Fruit fly (Drosophila melanogaster) whole organism, embryonic: ENCODE data around the gene CG32281.

Experiments used
- Atf3 ChIP-seq: fragments of 200-800 bp; sonication (Bioruptor generic); optimal IDR thresholded peaks from 3 replicates; lab custom pipeline; 2016; ENCODE audit warnings: missing biosample characterization, missing genetic modification characterization
- BEAF-32 ChIP-seq: fragments of 200-800 bp; sonication (Bioruptor generic); optimal IDR thresholded peaks from 3 replicates; lab custom pipeline; 2017; ENCODE audit warnings: missing biosample characterization, missing genetic modification characterization, mild to moderate bottlenecking, moderate library complexity, missing genetic modification reagents
- Bgb ChIP-seq: fragments of 200-800 bp; sonication (Bioruptor generic); IDR thresholded peaks from 2 replicates; pipeline ENCODE4 v1.3.6; 2022; ENCODE audit warnings: missing biosample characterization, missing genetic modification characterization; ENCODE audit not compliant: partially characterized antibody
- CG14710 ChIP-seq: fragments of 200-800 bp; sonication (Bioruptor generic); optimal IDR thresholded peaks from 3 replicates; lab custom pipeline; 2019; ENCODE audit warnings: missing biosample characterization, mild to moderate bottlenecking, missing genetic modification characterization, moderate library complexity
- CG16813 ChIP-seq: fragments of 200-800 bp; sonication (Bioruptor generic); IDR thresholded peaks from 3 replicates; pipeline ENCODE4 v1.3.6; 2022; ENCODE audit warnings: missing biosample characterization, missing genetic modification characterization; ENCODE audit not compliant: partially characterized antibody
- CG17186 ChIP-seq: fragments of 200-800 bp; sonication (Bioruptor generic); optimal IDR thresholded peaks from 3 replicates; lab custom pipeline; 2017; ENCODE audit warnings: missing biosample characterization, missing genetic modification reagents, missing genetic modification characterization
- CG18011 ChIP-seq: fragments of 200-800 bp; sonication (Bioruptor generic); optimal IDR thresholded peaks from 2 replicates; lab custom pipeline; 2017; ENCODE audit warnings: missing biosample characterization, missing genetic modification characterization, mild to moderate bottlenecking, moderate library complexity, missing genotype
- CG31388 ChIP-seq: fragments of 200-800 bp; sonication (Bioruptor generic); optimal IDR thresholded peaks from 2 replicates; lab custom pipeline; 2016; ENCODE audit warnings: missing biosample characterization, missing genetic modification characterization
- CG32767 ChIP-seq: fragments of 200-800 bp; sonication (Bioruptor generic); IDR thresholded peaks from 2 replicates; pipeline ENCODE4 v1.3.6; 2022; ENCODE audit warnings: missing biosample characterization, missing genetic modification characterization
- CG3995 ChIP-seq: fragments of 200-800 bp; sonication (Bioruptor generic); optimal IDR thresholded peaks from 3 replicates; lab custom pipeline; 2016; ENCODE audit warnings: missing biosample characterization, missing genetic modification characterization
- CG7963 ChIP-seq: fragments of 200-800 bp; sonication (Bioruptor generic); IDR thresholded peaks from 3 replicates; pipeline ENCODE4 v1.3.6; 2022; ENCODE audit warnings: missing biosample characterization, missing genetic modification characterization; ENCODE audit not compliant: partially characterized antibody
- CG8388 ChIP-seq: fragments of 200-800 bp; sonication (Bioruptor generic); optimal IDR thresholded peaks from 2 replicates; lab custom pipeline; 2019; ENCODE audit warnings: missing biosample characterization, mild to moderate bottlenecking, missing genetic modification characterization, moderate library complexity
- CG8765 ChIP-seq: fragments of 200-800 bp; sonication (Bioruptor generic); IDR thresholded peaks from 2 replicates; pipeline ENCODE4 v1.3.6; 2022; ENCODE audit warnings: missing biosample characterization, missing genetic modification characterization
- CG8944 ChIP-seq: fragments of 200-800 bp; sonication (Bioruptor generic); optimal IDR thresholded peaks from 3 replicates; lab custom pipeline; 2016; ENCODE audit warnings: missing biosample characterization, missing genetic modification characterization
- Dek ChIP-seq: fragments of 200-800 bp; sonication (Bioruptor generic); optimal IDR thresholded peaks from 3 replicates; lab custom pipeline; 2019; ENCODE audit warnings: missing biosample characterization, mild to moderate bottlenecking, missing genetic modification characterization, moderate library complexity
- Dll ChIP-seq: fragments of 200-800 bp; sonication (Bioruptor generic); IDR thresholded peaks from 4 replicates; pipeline ENCODE4 v1.3.6; 2022; ENCODE audit warnings: missing biosample characterization, missing genetic modification characterization; ENCODE audit not compliant: partially characterized antibody
- MBD-R2 ChIP-seq: fragments of 200-800 bp; sonication (Bioruptor generic); IDR thresholded peaks from 2 replicates; pipeline ENCODE4 v1.3.6; 2022; ENCODE audit warnings: missing biosample characterization, missing genetic modification characterization
- NC2β ChIP-seq: fragments of 200-800 bp; sonication (Bioruptor generic); optimal IDR thresholded peaks from 2 replicates; lab custom pipeline; 2016; ENCODE audit warnings: missing biosample characterization, missing genetic modification characterization
- NfI ChIP-seq: fragments of 200-800 bp; sonication (Bioruptor generic); optimal IDR thresholded peaks from 3 replicates; lab custom pipeline; 2018; ENCODE audit warnings: missing biosample characterization, mild to moderate bottlenecking, missing genetic modification characterization, moderate library complexity
- Opbp ChIP-seq: fragments of 200-800 bp; sonication (Bioruptor generic); IDR thresholded peaks from 3 replicates; pipeline ENCODE4 v1.3.6; 2022; ENCODE audit warnings: missing biosample characterization, missing genetic modification characterization; ENCODE audit not compliant: partially characterized antibody
- Optix ChIP-seq: fragments of 200-800 bp; sonication (Bioruptor generic); IDR thresholded peaks from 3 replicates; pipeline ENCODE4 v1.3.6; 2022; ENCODE audit warnings: missing biosample characterization, missing genetic modification characterization
- Pdp1 ChIP-seq, 2 experiments: fragments of 200-800 bp; sonication (Bioruptor generic); optimal IDR thresholded peaks; 3 replicates each; lab custom pipeline; 2016; ENCODE audit warnings: missing biosample characterization in 2 of 2, missing genetic modification characterization in 2 of 2, mild to moderate bottlenecking in 1 of 2, moderate library complexity in 1 of 2
- Scr ChIP-seq: fragments of 200-800 bp; sonication (Bioruptor generic); IDR thresholded peaks from 2 replicates; pipeline ENCODE4 v1.3.6; 2022; ENCODE audit warnings: missing biosample characterization, missing genetic modification characterization; ENCODE audit not compliant: partially characterized antibody
- Side ChIP-seq: fragments of 200-800 bp; sonication (Bioruptor generic); optimal IDR thresholded peaks from 2 replicates; lab custom pipeline; 2016; ENCODE audit warnings: missing biosample characterization, missing genetic modification characterization
- Vsx1 ChIP-seq: fragments of 200-800 bp; sonication (Bioruptor generic); optimal IDR thresholded peaks from 2 replicates; lab custom pipeline; 2017; ENCODE audit warnings: missing biosample characterization, mild to moderate bottlenecking, missing genetic modification characterization, missing genetic modification reagents
- YL-1 ChIP-seq: fragments of 200-800 bp; sonication (Bioruptor generic); optimal IDR thresholded peaks from 3 replicates; lab custom pipeline; 2017; ENCODE audit warnings: missing biosample characterization, mild to moderate bottlenecking, missing genetic modification characterization
- al ChIP-seq: fragments of 200-800 bp; sonication (Bioruptor generic); IDR thresholded peaks from 2 replicates; pipeline ENCODE4 v1.3.6; 2022; ENCODE audit warnings: missing biosample characterization, missing genetic modification characterization
- amos ChIP-seq: fragments of 200-800 bp; sonication (Bioruptor generic); IDR thresholded peaks from 2 replicates; pipeline ENCODE4 v1.3.6; 2022; ENCODE audit warnings: missing biosample characterization, missing genetic modification characterization; ENCODE audit not compliant: partially characterized antibody
- bigmax ChIP-seq: fragments of 200-800 bp; sonication (Bioruptor generic); optimal IDR thresholded peaks from 2 replicates; lab custom pipeline; 2018; ENCODE audit warnings: missing biosample characterization, mild to moderate bottlenecking, missing genetic modification characterization
- chinmo ChIP-seq: fragments of 200-800 bp; sonication (Bioruptor generic); IDR thresholded peaks from 4 replicates; pipeline ENCODE4 v1.3.6; 2022; ENCODE audit warnings: missing biosample characterization, missing genetic modification characterization; ENCODE audit not compliant: partially characterized antibody
- dm ChIP-seq: fragments of 200-800 bp; sonication (Bioruptor generic); optimal IDR thresholded peaks from 3 replicates; lab custom pipeline; 2016; ENCODE audit warnings: missing biosample characterization, missing genetic modification characterization
- esg ChIP-seq: fragments of 200-800 bp; sonication (Bioruptor generic); conservative IDR thresholded peaks from 2 replicates; pipeline ENCODE4 v1.3.6; 2022; ENCODE audit warnings: missing biosample characterization, missing genetic modification characterization
- exex ChIP-seq: fragments of 200-800 bp; sonication (Bioruptor generic); optimal IDR thresholded peaks from 4 replicates; lab custom pipeline; 2018; ENCODE audit warnings: missing biosample characterization, mild to moderate bottlenecking, missing genetic modification characterization, moderate library complexity
- gfzf ChIP-seq: fragments of 200-800 bp; sonication (Bioruptor generic); optimal IDR thresholded peaks from 2 replicates; lab custom pipeline; 2016; ENCODE audit warnings: missing biosample characterization, mild to moderate bottlenecking, missing genetic modification characterization, moderate library complexity
- luna ChIP-seq: fragments of 200-800 bp; sonication (Bioruptor generic); optimal IDR thresholded peaks from 2 replicates; lab custom pipeline; 2016; ENCODE audit warnings: missing biosample characterization, missing genetic modification characterization
- nerfin-2 ChIP-seq: fragments of 200-800 bp; sonication (Bioruptor generic); IDR thresholded peaks from 2 replicates; pipeline ENCODE4 v1.3.6; 2022; ENCODE audit warnings: missing biosample characterization, missing genetic modification characterization; ENCODE audit not compliant: partially characterized antibody
- pnt ChIP-seq: fragments of 200-800 bp; sonication (Bioruptor generic); optimal IDR thresholded peaks from 3 replicates; lab custom pipeline; 2016; ENCODE audit warnings: missing biosample characterization, missing genetic modification characterization
- rib ChIP-seq: fragments of 200-800 bp; sonication (Bioruptor generic); IDR thresholded peaks from 2 replicates; pipeline ENCODE4 v1.3.6; 2022; ENCODE audit warnings: missing biosample characterization, missing genetic modification characterization
- scrt ChIP-seq: fragments of 200-800 bp; sonication (Bioruptor generic); optimal IDR thresholded peaks from 2 replicates; lab custom pipeline; 2018; ENCODE audit warnings: missing biosample characterization, mild to moderate bottlenecking, missing genetic modification characterization, moderate library complexity
- sens ChIP-seq: fragments of 200-800 bp; sonication (Bioruptor generic); peaks from one replicate; lab custom pipeline; 2016; ENCODE audit warnings: missing biosample characterization, missing genetic modification characterization
- sens-2 ChIP-seq: fragments of 200-800 bp; sonication (Bioruptor generic); IDR thresholded peaks from 2 replicates; pipeline ENCODE4 v1.3.6; 2022; ENCODE audit warnings: missing biosample characterization, missing genetic modification characterization
- ssp ChIP-seq: fragments of 200-800 bp; sonication (Bioruptor generic); IDR thresholded peaks from 2 replicates; pipeline ENCODE4 v1.3.6; 2022; ENCODE audit warnings: missing biosample characterization, missing genetic modification characterization
- stwl ChIP-seq: fragments of 200-800 bp; sonication (Bioruptor generic); optimal IDR thresholded peaks from 3 replicates; lab custom pipeline; 2018; ENCODE audit warnings: missing biosample characterization, mild to moderate bottlenecking, missing genetic modification characterization, moderate library complexity
- tll ChIP-seq, 2 experiments: fragments of 200-800 bp in 1 of 2; fragments of >200 bp in 1 of 2; sonication (Bioruptor generic) in 1 of 2; optimal IDR thresholded peaks; 2 replicates each; lab custom pipeline; 2017 to 2019; ENCODE audit warnings: missing biosample characterization in 2 of 2, missing genetic modification characterization in 2 of 2, mild to moderate bottlenecking in 1 of 2, moderate library complexity in 1 of 2
- tna ChIP-seq: fragments of 200-800 bp; sonication (Bioruptor generic); IDR thresholded peaks from 2 replicates; pipeline ENCODE4 v1.3.6; 2022; ENCODE audit warnings: missing biosample characterization, missing genetic modification characterization; ENCODE audit not compliant: partially characterized antibody
- usp ChIP-seq: fragments of >200 bp; optimal IDR thresholded peaks from 2 replicates; lab custom pipeline; 2017; ENCODE audit warnings: missing biosample characterization, missing genetic modification characterization
- wor ChIP-seq: fragments of 200-800 bp; sonication (Bioruptor generic); IDR thresholded peaks from 2 replicates; pipeline ENCODE4 v1.3.6; 2022; ENCODE audit warnings: missing biosample characterization, missing genetic modification characterization
- yki ChIP-seq: fragments of >200 bp; optimal IDR thresholded peaks from 3 replicates; lab custom pipeline; 2018

Gene CG32281

DNA sequence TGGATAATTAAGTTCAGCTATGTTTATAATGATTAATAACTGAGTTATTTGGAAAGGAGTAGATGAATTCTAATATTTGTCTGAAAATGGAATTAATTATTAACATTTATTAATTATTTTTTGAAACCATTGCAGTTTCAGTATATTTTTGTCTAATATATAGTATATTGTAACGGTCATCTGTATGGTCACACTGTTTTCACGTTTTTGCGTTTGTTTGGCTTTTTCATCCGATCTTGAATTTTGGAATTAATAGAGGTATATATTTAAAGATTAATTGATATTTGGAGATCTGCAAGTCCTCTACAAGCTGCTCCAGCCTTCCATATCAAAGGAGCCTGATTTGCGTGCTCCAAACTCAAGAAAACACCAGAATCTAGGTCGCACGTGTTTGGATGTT is at the start of gene CG32281, which contains the start of gene CG32278 (continued):
- TF ChIP-seq ssp (GFP tag; lab: Robert Waterston, UW): no peak
- TF ChIP-seq CG8944: no peak
- no peak for TF ChIP-seq CG17186 (GFP tag; lab: Kevin White, UChicago)
- no peak for TF ChIP-seq Optix (GFP tag; lab: Robert Waterston, UW)
- no peak for TF ChIP-seq CG8765 (GFP tag; lab: Robert Waterston, UW)
- TF ChIP-seq Dek: no peak
- peak; percentile 11 for TF ChIP-seq BEAF-32 (GFP tag; lab: Kevin White, UChicago)
- TF ChIP-seq tll (GFP tag; optimal IDR thresholded peaks at IDR 0.05; lab: Kevin White, UChicago): no peak
- no peak for TF ChIP-seq CG8388 (GFP tag; lab: Kevin White, UChicago)
- no peak for TF ChIP-seq scrt (GFP tag; lab: Kevin White, UChicago)
- peak; percentile 67 for TF ChIP-seq CG3995 (GFP tag; lab: Kevin White, UChicago)
- TF ChIP-seq usp (GFP tag; lab: Kevin White, UChicago): no peak
- TF ChIP-seq NfI: no peak
- TF ChIP-seq CG18011 (GFP tag; lab: Kevin White, UChicago): no peak
- peak; percentile 18 for TF ChIP-seq CG14710 (tag; lab: Kevin White, UChicago)
- TF ChIP-seq CG7963 (GFP tag; lab: Robert Waterston, UW): no peak
- no peak for TF ChIP-seq esg (GFP tag; lab: Robert Waterston, UW)
- TF ChIP-seq Vsx1 (GFP tag; lab: Kevin White, UChicago): no peak
- no peak for TF ChIP-seq Atf3
- TF ChIP-seq CG32767 (GFP tag; lab: Robert Waterston, UW): no peak
- TF ChIP-seq MBD-R2 (GFP tag; lab: Robert Waterston, UW): peak; percentile 19; the same call in 1 of the 2 replicates
- no peak for TF ChIP-seq al
- no peak for TF ChIP-seq luna
- no peak for TF ChIP-seq Bgb (GFP tag; lab: Robert Waterston, UW)
- no peak for TF ChIP-seq CG31388
- TF ChIP-seq rib: no peak
- TF ChIP-seq stwl (tag; lab: Kevin White, UChicago): peak; percentile 41
- TF ChIP-seq YL-1 (GFP tag; lab: Kevin White, UChicago): peak; percentile 40
- no peak for TF ChIP-seq pnt (GFP tag; lab: Kevin White, UChicago)
- no peak for TF ChIP-seq dm (GFP tag; lab: Kevin White, UChicago)
- TF ChIP-seq sens-2 (GFP tag; lab: Robert Waterston, UW): no peak

dm6 chr3L:3121769-3122432 is 47.3 kb upstream of the CG32281 start:
- TF ChIP-seq Scr (peak; percentile 53; the same call in 1 of the 2 replicates), CG16813 (GFP tag; lab: Robert Waterston, UW) (peak; percentile 50; the same call in 2 of the 3 replicates), chinmo (GFP tag; lab: Robert Waterston, UW) (peak; percentile 57; the same call in 1 of the 4 replicates), exex (peak; percentile 34), Opbp (GFP tag; lab: Robert Waterston, UW) (peak; percentile 58; the same call in 2 of the 3 replicates), wor (GFP tag; lab: Robert Waterston, UW) (no peak), Dll (0 out of 4 replicates have a peak, but pooled peaks have one; percentile 32), sens (peak; percentile 43), NC2β (GFP tag; lab: Kevin White, UChicago) (no peak), gfzf (GFP tag; lab: Kevin White, UChicago) (no peak), Side (GFP tag; lab: Kevin White, UChicago) (no peak), yki (lab: Kevin White, UChicago) (no peak), bigmax (GFP tag; lab: Kevin White, UChicago) (no peak), CG7963 (GFP tag; lab: Robert Waterston, UW) (0 out of 3 replicates have a peak, but pooled peaks have one; percentile 35), Pdp1 (GFP tag; optimal IDR thresholded peaks at IDR 0.05; lab: Kevin White, UChicago) (peak in 1 of 2 experiments; percentile 41), nerfin-2 (GFP tag; lab: Robert Waterston, UW) (peak; percentile 32; the same call in 1 of the 2 replicates), tna (0 out of 2 replicates have a peak, but pooled peaks have one; percentile 63), Bgb (GFP tag; lab: Robert Waterston, UW) (peak; percentile 72), amos (GFP tag; lab: Robert Waterston, UW) (peak; percentile 66; the same call in 1 of the 2 replicates)
